Fruit fly (Drosophila melanogaster): ENCODE results near the gene CG8478.
A peak's percentile ranks its signal among the peaks of the same experiment; 100 is the strongest.

Gene CG8478

dm6 chr3R:9777941-9778360, 14.5 kb downstream of the CG8478 start, which contains the start of gene RpS29 (continued):
- TF ChIP-seq NFAT (GFP tag; IDR thresholded peaks at IDR 0.05) (peak; percentile 94), Aef1 (GFP tag; IDR thresholded peaks at IDR 0.05) (peak; percentile 77), Scr (GFP tag; IDR thresholded peaks at IDR 0.05; ENCODE audit: partially characterized antibody) (peak; percentile 91)

DNA sequence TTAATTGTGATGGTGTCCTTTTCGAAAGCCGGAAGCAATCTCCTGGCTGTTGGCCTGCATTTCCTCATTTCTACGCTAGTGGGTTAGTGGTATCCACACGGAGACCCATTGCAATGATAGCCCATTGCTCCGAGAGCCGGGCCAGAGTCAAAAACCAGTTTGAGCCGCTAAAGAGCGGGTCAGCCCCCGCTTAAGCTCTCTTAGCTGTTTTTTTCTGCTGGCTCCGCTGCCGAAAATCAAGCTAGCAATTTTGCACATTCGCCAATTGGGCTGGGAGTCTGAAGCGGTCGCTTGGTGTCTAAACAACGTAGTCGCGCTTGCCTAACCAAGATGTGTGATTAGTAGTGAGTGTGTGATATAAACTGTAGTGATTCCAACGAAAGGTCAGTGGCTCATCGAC, 16.3 kb downstream of the CG8478 start, which contains the start of gene CG12947:
CG12947 (plus strand) TSS at position 301 of the 400 bp plus-strand sequence.
- TF ChIP-seq CG1647 (GFP tag; optimal IDR thresholded peaks at IDR 0.05), result no peak
- TF ChIP-seq gsb-n (tag; optimal IDR thresholded peaks at IDR 0.05), result no peak
- TF ChIP-seq CG9932 (GFP tag; IDR thresholded peaks at IDR 0.05), result 0 out of 2 replicates have a peak, but pooled peaks have one; percentile 11
- no peak for TF ChIP-seq CG3407 (GFP tag; optimal IDR thresholded peaks at IDR 0.05)
- peak; percentile 51 for TF ChIP-seq Med (GFP tag)
- 0 out of 2 replicates have a peak, but pooled peaks have one; percentile 12 for TF ChIP-seq chm (GFP tag; IDR thresholded peaks at IDR 0.05)
- TF ChIP-seq Dbx (GFP tag; IDR thresholded peaks at IDR 0.05), result 0 out of 3 replicates have a peak, but pooled peaks have one; percentile 14
- TF ChIP-seq CG6175 (GFP tag; IDR thresholded peaks at IDR 0.05), result 0 out of 3 replicates have a peak, but pooled peaks have one; percentile 45
- TF ChIP-seq Scr (GFP tag; IDR thresholded peaks at IDR 0.05; ENCODE audit: partially characterized antibody), result peak; percentile 11; the same call in 1 of the 2 replicates
- TF ChIP-seq CG34422 (GFP tag; IDR thresholded peaks at IDR 0.05), result 0 out of 3 replicates have a peak, but pooled peaks have one; percentile 16
- 0 out of 2 replicates have a peak, but pooled peaks have one; percentile 21 for TF ChIP-seq Drgx (GFP tag; IDR thresholded peaks at IDR 0.05)
- TF ChIP-seq CG3163 (GFP tag; optimal IDR thresholded peaks at IDR 0.05), result peak; percentile 26

dm6 chr3R:9783240-9783917, 19.9 kb downstream of the CG8478 start:
- TF ChIP-seq lmd (GFP tag; IDR thresholded peaks at IDR 0.05), result no peak
- no peak for TF ChIP-seq CG9932 (GFP tag; IDR thresholded peaks at IDR 0.05)
- TF ChIP-seq sens (GFP tag), result peak; percentile 25
- TF ChIP-seq Pdp1 (GFP tag; optimal IDR thresholded peaks at IDR 0.05), result peak in 1 of 2 experiments; percentile 95
- TF ChIP-seq Bgb (GFP tag; IDR thresholded peaks at IDR 0.05; ENCODE audit: partially characterized antibody), result peak; percentile 21; the same call in 1 of the 2 replicates
- TF ChIP-seq Hr78 (GFP tag; optimal IDR thresholded peaks at IDR 0.05), result peak in 1 of 2 experiments; percentile 52
- TF ChIP-seq CG7839 (tag; optimal IDR thresholded peaks at IDR 0.05), result peak; percentile 41
- TF ChIP-seq CG7556 (GFP tag; optimal IDR thresholded peaks at IDR 0.05), result peak; percentile 45
- peak; percentile 35 for TF ChIP-seq CG2712 (tag; optimal IDR thresholded peaks at IDR 0.05)
- TF ChIP-seq Bdp1 (GFP tag; optimal IDR thresholded peaks at IDR 0.05), result no peak
- peak; percentile 34 for TF ChIP-seq dmrt99B (tag; optimal IDR thresholded peaks at IDR 0.05)
- no peak for TF ChIP-seq Ssrp (tag; optimal IDR thresholded peaks at IDR 0.05)
- TF ChIP-seq CG18262 (tag; optimal IDR thresholded peaks at IDR 0.05), result peak; percentile 27
- no peak for TF ChIP-seq prd (optimal IDR thresholded peaks at IDR 0.05)
- 0 out of 3 replicates have a peak, but pooled peaks have one; percentile 17 for TF ChIP-seq prd (GFP tag; IDR thresholded peaks at IDR 0.05)
- no peak for TF ChIP-seq NfI (GFP tag; optimal IDR thresholded peaks at IDR 0.05)
- no peak for TF ChIP-seq CG6813 (GFP tag; optimal IDR thresholded peaks at IDR 0.05)
- peak; percentile 9 for TF ChIP-seq Dek (tag; optimal IDR thresholded peaks at IDR 0.05)
- TF ChIP-seq phol (tag; optimal IDR thresholded peaks at IDR 0.05), result peak; percentile 16
- TF ChIP-seq Kr (GFP tag; optimal IDR thresholded peaks at IDR 0.05), result no peak
- TF ChIP-seq Xbp1 (GFP tag; optimal IDR thresholded peaks at IDR 0.05), result peak; percentile 6
- peak in 1 of 2 experiments; percentile 36 for TF ChIP-seq Hr51 (GFP tag; optimal IDR thresholded peaks at IDR 0.05)
- TF ChIP-seq Fer1 (GFP tag; optimal IDR thresholded peaks at IDR 0.05), result peak; percentile 2
- TF ChIP-seq CG18599 (GFP tag; optimal IDR thresholded peaks at IDR 0.05), result peak; percentile 7
- no peak for TF ChIP-seq Abd-B (GFP tag; optimal IDR thresholded peaks at IDR 0.05)
- TF ChIP-seq ind (GFP tag; optimal IDR thresholded peaks at IDR 0.05), result no peak
- TF ChIP-seq CG12219 (GFP tag; optimal IDR thresholded peaks at IDR 0.05), result no peak
- peak; percentile 14 for TF ChIP-seq tap (tag; optimal IDR thresholded peaks at IDR 0.05)
- TF ChIP-seq Fer2 (tag; optimal IDR thresholded peaks at IDR 0.05), result no peak
- TF ChIP-seq zfh2 (GFP tag; optimal IDR thresholded peaks at IDR 0.05), result no peak
- TF ChIP-seq dan (GFP tag; IDR thresholded peaks at IDR 0.05), result no peak

All from whole organism, embryonic.